Fruit fly (Drosophila melanogaster): ENCODE data around the gene CG5116.

CG5116 gene

dm6 chr3R:25531905-25532387, 49.0 kb downstream of the CG5116 start (continued):
- TF ChIP-seq Fer1 (GFP tag; optimal IDR thresholded peaks at IDR 0.05) (peak; percentile 50), CG31441 (GFP tag; IDR thresholded peaks at IDR 0.05) (peak; percentile 16; the same call in 1 of the 2 replicates), CG6272 (GFP tag; IDR thresholded peaks at IDR 0.05) (no peak), pan (optimal IDR thresholded peaks at IDR 0.05) (no peak), pan (GFP tag; optimal IDR thresholded peaks at IDR 0.05 in 1 of 2, IDR thresholded peaks at IDR 0.05 in 1 of 2) (peak in 1 of 2 experiments; percentile 71), stwl (tag; optimal IDR thresholded peaks at IDR 0.05) (no peak), ham (GFP tag; IDR thresholded peaks at IDR 0.05) (no peak), seq (GFP tag; IDR thresholded peaks at IDR 0.05) (peak; percentile 44; the same call in 1 of the 2 replicates), sim (GFP tag; IDR thresholded peaks at IDR 0.05) (peak; percentile 35; the same call in 1 of the 2 replicates), CG11504 (tag; optimal IDR thresholded peaks at IDR 0.05) (peak; percentile 38), bab2 (GFP tag; optimal IDR thresholded peaks at IDR 0.05) (no peak), nmo (GFP tag; optimal IDR thresholded peaks at IDR 0.05) (peak; percentile 27), CG8089 (GFP tag; optimal IDR thresholded peaks at IDR 0.05) (no peak), CG12744 (GFP tag; optimal IDR thresholded peaks at IDR 0.05) (no peak), Eip74EF (GFP tag; optimal IDR thresholded peaks at IDR 0.05) (peak in 1 of 2 experiments; percentile 35), Xbp1 (GFP tag; optimal IDR thresholded peaks at IDR 0.05) (peak; percentile 37), nau (GFP tag; optimal IDR thresholded peaks at IDR 0.05) (peak; percentile 32), CG33213 (GFP tag; optimal IDR thresholded peaks at IDR 0.05) (peak; percentile 8), ERR (GFP tag; optimal IDR thresholded peaks at IDR 0.05) (no peak), CG11696 (GFP tag; IDR thresholded peaks at IDR 0.05) (peak; percentile 45; the same call in 1 of the 2 replicates), CG3726 (GFP tag; IDR thresholded peaks at IDR 0.05) (peak; percentile 58; the same call in 1 of the 3 replicates), vvl (GFP tag; IDR thresholded peaks at IDR 0.05) (peak; percentile 70; the same call in 1 of the 2 replicates), CG31388 (GFP tag; optimal IDR thresholded peaks at IDR 0.05) (no peak), dysf (GFP tag; IDR thresholded peaks at IDR 0.05) (peak; percentile 71), corto (GFP tag; optimal IDR thresholded peaks at IDR 0.05) (peak; percentile 20), bcd (GFP tag; optimal IDR thresholded peaks at IDR 0.05) (peak; percentile 38), ci (GFP tag; IDR thresholded peaks at IDR 0.05) (peak; percentile 73), CG6765 (GFP tag; optimal IDR thresholded peaks at IDR 0.05) (no peak), CG12155 (GFP tag; optimal IDR thresholded peaks at IDR 0.05) (no peak), CG32767 (GFP tag; IDR thresholded peaks at IDR 0.05) (no peak), Meics (GFP tag; optimal IDR thresholded peaks at IDR 0.05) (peak; percentile 10), CoRest (tag; optimal IDR thresholded peaks at IDR 0.05) (no peak), B-H2 (GFP tag; optimal IDR thresholded peaks at IDR 0.05) (no peak), CG11085 (GFP tag; IDR thresholded peaks at IDR 0.05) (0 out of 2 replicates have a peak, but pooled peaks have one; percentile 29), CG8944 (GFP tag; optimal IDR thresholded peaks at IDR 0.05) (peak; percentile 15), CG4328 (GFP tag; optimal IDR thresholded peaks at IDR 0.05) (no peak), ken (GFP tag; IDR thresholded peaks at IDR 0.05) (peak; percentile 57; the same call in 1 of the 3 replicates), zen (tag; optimal IDR thresholded peaks at IDR 0.05) (no peak), CG17359 (tag; optimal IDR thresholded peaks at IDR 0.05) (peak; percentile 65), zfh1 (GFP tag; IDR thresholded peaks at IDR 0.05) (peak; percentile 63; the same call in 2 of the 3 replicates), HLH3B (GFP tag; IDR thresholded peaks at IDR 0.05) (0 out of 2 replicates have a peak, but pooled peaks have one; percentile 17), dati (GFP tag; IDR thresholded peaks at IDR 0.05) (no peak), zf30C (GFP tag; optimal IDR thresholded peaks at IDR 0.05) (no peak), zfh2 (GFP tag; optimal IDR thresholded peaks at IDR 0.05) (peak; percentile 4), CG14667 (GFP tag; IDR thresholded peaks at IDR 0.05) (no peak), CG6813 (GFP tag; optimal IDR thresholded peaks at IDR 0.05) (peak; percentile 22), wdn (GFP tag; IDR thresholded peaks at IDR 0.05) (no peak), dm (GFP tag; optimal IDR thresholded peaks at IDR 0.05) (no peak), gsb (GFP tag; IDR thresholded peaks at IDR 0.05) (0 out of 2 replicates have a peak, but pooled peaks have one; percentile 11), CG6689 (GFP tag; IDR thresholded peaks at IDR 0.05) (peak; percentile 39), klu (GFP tag; IDR thresholded peaks at IDR 0.05) (peak; percentile 59)

Data from whole organism, embryonic.